Fruit fly (Drosophila melanogaster) whole organism, embryonic: ENCODE measurements around the gene Ctl1.

Experiments used
- C15 ChIP-seq: fragments of 200-800 bp; sonication (Bioruptor generic); IDR thresholded peaks from 3 replicates; pipeline ENCODE4 v1.3.6; 2022; ENCODE audit warnings: missing biosample characterization, missing genetic modification characterization
- CG1024 ChIP-seq: fragments of 200-800 bp; sonication (Bioruptor generic); IDR thresholded peaks from 2 replicates; pipeline ENCODE4 v1.3.6; 2022; ENCODE audit warnings: missing biosample characterization, missing genetic modification characterization
- CG11560 ChIP-seq: fragments of 200-800 bp; sonication (Bioruptor generic); IDR thresholded peaks from 3 replicates; pipeline ENCODE4 v1.3.6; 2022; ENCODE audit warnings: missing biosample characterization, missing genetic modification characterization
- CG12744 ChIP-seq: fragments of 200-800 bp; sonication (Bioruptor generic); optimal IDR thresholded peaks from 2 replicates; lab custom pipeline; 2016; ENCODE audit warnings: missing biosample characterization, missing genetic modification characterization
- CG14965 ChIP-seq: fragments of 200-800 bp; sonication (Bioruptor generic); optimal IDR thresholded peaks from 2 replicates; lab custom pipeline; 2016; ENCODE audit warnings: missing biosample characterization, missing genetic modification characterization, borderline replicate concordance
- CG16813 ChIP-seq: fragments of 200-800 bp; sonication (Bioruptor generic); IDR thresholded peaks from 3 replicates; pipeline ENCODE4 v1.3.6; 2022; ENCODE audit warnings: missing biosample characterization, missing genetic modification characterization; ENCODE audit not compliant: partially characterized antibody
- CG16815 ChIP-seq: fragments of 200-800 bp; sonication (Bioruptor generic); optimal IDR thresholded peaks from 3 replicates; lab custom pipeline; 2017; ENCODE audit warnings: missing biosample characterization, mild to moderate bottlenecking, missing genetic modification characterization
- CG2712 ChIP-seq: fragments of 200-800 bp; optimal IDR thresholded peaks from 3 replicates; lab custom pipeline; 2019; ENCODE audit warnings: missing biosample characterization, mild to moderate bottlenecking, missing genetic modification characterization, moderate library complexity
- CG30020 ChIP-seq: fragments of 200-800 bp; optimal IDR thresholded peaks from 2 replicates; lab custom pipeline; 2019; ENCODE audit warnings: missing biosample characterization, mild to moderate bottlenecking, missing genetic modification characterization, moderate library complexity
- CG30431 ChIP-seq: fragments of 200-800 bp; sonication (Bioruptor generic); optimal IDR thresholded peaks from 2 replicates; lab custom pipeline; 2017; ENCODE audit warnings: missing biosample characterization, missing genetic modification characterization
- CG3407 ChIP-seq: fragments of 200-800 bp; sonication (Bioruptor generic); optimal IDR thresholded peaks from 2 replicates; lab custom pipeline; 2018; ENCODE audit warnings: missing biosample characterization, mild to moderate bottlenecking, missing genetic modification characterization
- CG4617 ChIP-seq: fragments of 200-800 bp; sonication (Bioruptor generic); optimal IDR thresholded peaks from 3 replicates; lab custom pipeline; 2016; ENCODE audit warnings: missing biosample characterization, missing genetic modification characterization, borderline replicate concordance
- CG4820 ChIP-seq: fragments of 200-800 bp; sonication (Bioruptor generic); optimal IDR thresholded peaks from 3 replicates; lab custom pipeline; 2016; ENCODE audit warnings: missing biosample characterization, missing genetic modification characterization
- CG6254 ChIP-seq: fragments of 200-800 bp; sonication (Bioruptor generic); optimal IDR thresholded peaks from 3 replicates; lab custom pipeline; 2017; ENCODE audit warnings: mild to moderate bottlenecking, missing biosample characterization, missing genetic modification reagents, missing genetic modification characterization
- CG6683 ChIP-seq: fragments of 200-800 bp; sonication (Bioruptor generic); optimal IDR thresholded peaks from 2 replicates; lab custom pipeline; 2017; ENCODE audit warnings: missing biosample characterization, mild to moderate bottlenecking, missing genetic modification characterization, missing genetic modification reagents
- CG8089 ChIP-seq: fragments of 200-800 bp; sonication (Bioruptor generic); optimal IDR thresholded peaks from 3 replicates; lab custom pipeline; 2016; ENCODE audit warnings: missing biosample characterization, missing genetic modification characterization
- CG8359 ChIP-seq: fragments of 200-800 bp; sonication (Bioruptor generic); optimal IDR thresholded peaks from 2 replicates; lab custom pipeline; 2017; ENCODE audit warnings: missing biosample characterization, mild to moderate bottlenecking, missing genetic modification characterization, borderline replicate concordance
- CG9215 ChIP-seq: fragments of 200-800 bp; sonication (Bioruptor generic); IDR thresholded peaks from 2 replicates; pipeline ENCODE4 v1.3.6; 2022; ENCODE audit warnings: missing biosample characterization, missing genetic modification characterization
- Camta ChIP-seq: fragments of 200-800 bp; sonication (Bioruptor generic); optimal IDR thresholded peaks from 2 replicates; lab custom pipeline; 2016; ENCODE audit warnings: missing biosample characterization, missing genetic modification characterization
- CrebB ChIP-seq: fragments of 200-800 bp; sonication (Bioruptor generic); optimal IDR thresholded peaks from 3 replicates; lab custom pipeline; 2018; ENCODE audit warnings: missing biosample characterization, mild to moderate bottlenecking, missing genetic modification characterization
- Dip3 ChIP-seq: fragments of 200-800 bp; sonication (Bioruptor generic); optimal IDR thresholded peaks from 3 replicates; lab custom pipeline; 2016; ENCODE audit warnings: missing biosample characterization, missing genetic modification characterization
- Dref ChIP-seq: fragments of 200-800 bp; sonication (Bioruptor generic); IDR thresholded peaks from 2 replicates; pipeline ENCODE4 v1.3.6; 2022; ENCODE audit warnings: missing biosample characterization, missing genetic modification characterization
- Gsc ChIP-seq: fragments of 200-800 bp; sonication (Bioruptor generic); IDR thresholded peaks from 2 replicates; pipeline ENCODE4 v1.3.6; 2022; ENCODE audit warnings: missing biosample characterization, missing genetic modification characterization
- Hey ChIP-seq: fragments of 200-800 bp; sonication (Bioruptor generic); optimal IDR thresholded peaks from 3 replicates; lab custom pipeline; 2018; ENCODE audit warnings: missing biosample characterization, mild to moderate bottlenecking, missing genetic modification characterization
- HmgZ ChIP-seq: fragments of 200-800 bp; sonication (Bioruptor generic); optimal IDR thresholded peaks from 2 replicates; lab custom pipeline; 2018; ENCODE audit warnings: missing biosample characterization, mild to moderate bottlenecking, missing genetic modification characterization
- Hmx ChIP-seq: fragments of 200-800 bp; sonication (Bioruptor generic); optimal IDR thresholded peaks from 2 replicates; lab custom pipeline; 2016; ENCODE audit warnings: missing biosample characterization, missing genetic modification characterization
- Hr78 ChIP-seq, 2 experiments: fragments of 200-800 bp in 1 of 2; fragments of >200 bp in 1 of 2; sonication (Bioruptor generic) in 1 of 2; optimal IDR thresholded peaks; 2 replicates each; lab custom pipeline; 2017 to 2019; ENCODE audit warnings: missing biosample characterization in 2 of 2, missing genetic modification characterization in 2 of 2, mild to moderate bottlenecking in 1 of 2, moderate library complexity in 1 of 2
- Sox102F ChIP-seq: fragments of 200-800 bp; sonication (Bioruptor generic); optimal IDR thresholded peaks from 2 replicates; lab custom pipeline; 2018; ENCODE audit warnings: missing biosample characterization, mild to moderate bottlenecking, missing genetic modification characterization, moderate library complexity
- Sry-β ChIP-seq: fragments of 200-800 bp; sonication (Bioruptor generic); optimal IDR thresholded peaks from 2 replicates; lab custom pipeline; 2018; ENCODE audit warnings: missing biosample characterization, mild to moderate bottlenecking, missing genetic modification characterization, moderate library complexity
- Stat92E ChIP-seq, 3 experiments: fragments of >200 bp in 2 of 3; fragments of 200-800 bp in 1 of 3; sonication (Bioruptor generic) in 1 of 3; optimal IDR thresholded peaks; 2 replicates each; lab custom pipeline; 2017 to 2019; ENCODE audit warnings: missing biosample characterization in 3 of 3, missing genetic modification characterization in 3 of 3, mild to moderate bottlenecking in 1 of 3, moderate library complexity in 1 of 3
- TFAM ChIP-seq: fragments of 200-800 bp; sonication (Bioruptor generic); optimal IDR thresholded peaks from 2 replicates; lab custom pipeline; 2017; ENCODE audit warnings: missing biosample characterization, missing genetic modification characterization, inconsistent platforms
- ab ChIP-seq: fragments of 200-800 bp; sonication (Bioruptor generic); optimal IDR thresholded peaks from 2 replicates; lab custom pipeline; 2016; ENCODE audit warnings: missing biosample characterization, missing genetic modification characterization
- ac ChIP-seq: fragments of 200-800 bp; sonication (Bioruptor generic); optimal IDR thresholded peaks from 3 replicates; lab custom pipeline; 2017; ENCODE audit warnings: missing biosample characterization, mild to moderate bottlenecking, missing genetic modification characterization
- ase ChIP-seq: fragments of 200-800 bp; sonication (Bioruptor generic); IDR thresholded peaks from 3 replicates; pipeline ENCODE4 v1.3.6; 2022; ENCODE audit warnings: missing biosample characterization, missing genetic modification characterization
- bowl ChIP-seq: fragments of 200-800 bp; sonication (Bioruptor generic); IDR thresholded peaks from 2 replicates; pipeline ENCODE4 v1.3.6; 2022; ENCODE audit warnings: missing biosample characterization, missing genetic modification characterization
- caup ChIP-seq: fragments of 200-800 bp; sonication (Bioruptor generic); optimal IDR thresholded peaks from 3 replicates; lab custom pipeline; 2017; ENCODE audit warnings: missing biosample characterization, mild to moderate bottlenecking, missing genetic modification characterization, moderate library complexity; ENCODE audit not compliant: severe bottlenecking
- chn ChIP-seq: fragments of 200-800 bp; sonication (Bioruptor generic); optimal IDR thresholded peaks from 2 replicates; lab custom pipeline; 2016; ENCODE audit warnings: missing biosample characterization, missing genetic modification characterization
- fd102C ChIP-seq: fragments of 200-800 bp; sonication (Bioruptor generic); optimal IDR thresholded peaks from 2 replicates; lab custom pipeline; 2018; ENCODE audit warnings: missing biosample characterization, mild to moderate bottlenecking, missing genetic modification characterization, moderate library complexity
- gt ChIP-seq: fragments of 200-800 bp; sonication (Bioruptor generic); IDR thresholded peaks from 2 replicates; pipeline ENCODE4 v1.3.6; 2022; ENCODE audit warnings: missing biosample characterization, missing genetic modification characterization
- h ChIP-seq: fragments of >200 bp; optimal IDR thresholded peaks from 2 replicates; lab custom pipeline; 2017
- hb ChIP-seq: fragments of 200-800 bp; sonication (Bioruptor generic); IDR thresholded peaks from 3 replicates; pipeline ENCODE4 v1.3.6; 2022; ENCODE audit warnings: missing biosample characterization, missing genetic modification characterization; ENCODE audit not compliant: partially characterized antibody
- jigr1 ChIP-seq: fragments of 200-800 bp; sonication (Bioruptor generic); IDR thresholded peaks from 3 replicates; pipeline ENCODE4 v1.3.6; 2022; ENCODE audit warnings: missing biosample characterization, missing genetic modification characterization
- ken ChIP-seq: fragments of 200-800 bp; sonication (Bioruptor generic); IDR thresholded peaks from 3 replicates; pipeline ENCODE4 v1.3.6; 2022; ENCODE audit warnings: missing biosample characterization, missing genetic modification characterization
- odd ChIP-seq: fragments of 200-800 bp; sonication (Bioruptor generic); optimal IDR thresholded peaks from 2 replicates; lab custom pipeline; 2017; ENCODE audit warnings: missing biosample characterization, mild to moderate bottlenecking, missing genetic modification characterization
- phol ChIP-seq: fragments of 200-800 bp; sonication (Bioruptor generic); optimal IDR thresholded peaks from 3 replicates; lab custom pipeline; 2018; ENCODE audit warnings: missing biosample characterization, mild to moderate bottlenecking, missing genetic modification characterization, moderate library complexity
- pzg ChIP-seq: fragments of 200-800 bp; sonication (Bioruptor generic); optimal IDR thresholded peaks from 3 replicates; lab custom pipeline; 2018; ENCODE audit warnings: missing biosample characterization, mild to moderate bottlenecking, missing genetic modification characterization, moderate library complexity
- repo ChIP-seq: fragments of 200-800 bp; sonication (Bioruptor generic); optimal IDR thresholded peaks from 2 replicates; lab custom pipeline; 2016; ENCODE audit warnings: missing biosample characterization, missing genetic modification characterization
- sens-2 ChIP-seq: fragments of 200-800 bp; sonication (Bioruptor generic); IDR thresholded peaks from 2 replicates; pipeline ENCODE4 v1.3.6; 2022; ENCODE audit warnings: missing biosample characterization, missing genetic modification characterization
- twi ChIP-seq: fragments of 200-800 bp; optimal IDR thresholded peaks from 2 replicates; lab custom pipeline; 2019; ENCODE audit warnings: missing biosample characterization, mild to moderate bottlenecking, missing genetic modification characterization, moderate library complexity
- vfl ChIP-seq: fragments of 200-800 bp; sonication (Bioruptor generic); optimal IDR thresholded peaks from 2 replicates; lab custom pipeline; 2016; ENCODE audit warnings: missing biosample characterization, missing genetic modification characterization

The Ctl1 gene

dm6 chr3L:4259102-4259558, 18.6 kb upstream of the Ctl1 start, which contains the start of the genes CG15011 and CG1309 (continued):
- TF ChIP-seq CG1024 (GFP tag; lab: Robert Waterston, UW) = no peak
- peak; percentile 60 for TF ChIP-seq CG16815
- TF ChIP-seq HmgZ (tag; lab: Kevin White, UChicago) = peak; percentile 94
- peak; percentile 40 for TF ChIP-seq CG30431 (GFP tag; lab: Kevin White, UChicago)
- peak; percentile 87 for TF ChIP-seq phol (tag; lab: Kevin White, UChicago)
- no peak for TF ChIP-seq bowl (GFP tag; lab: Robert Waterston, UW)
- TF ChIP-seq chn (GFP tag; lab: Kevin White, UChicago) = peak; percentile 91
- TF ChIP-seq caup (GFP tag; lab: Kevin White, UChicago) = peak; percentile 68
- peak; percentile 81 for TF ChIP-seq Sox102F (GFP tag; lab: Kevin White, UChicago)
- TF ChIP-seq ase = peak; percentile 72; the same call in 2 of the 3 replicates
- peak; percentile 75 for TF ChIP-seq vfl (GFP tag; lab: Kevin White, UChicago)
- TF ChIP-seq hb (GFP tag; lab: Robert Waterston, UW) = no peak
- TF ChIP-seq Stat92E (GFP tag; optimal IDR thresholded peaks at IDR 0.05; lab: Kevin White, UChicago) = peak in 1 of 3 experiments; percentile 35
- peak; percentile 67 for TF ChIP-seq Sry-β (GFP tag; lab: Kevin White, UChicago)
- peak; percentile 90 for TF ChIP-seq CG2712 (tag; lab: Kevin White, UChicago)
- peak; percentile 91 for TF ChIP-seq CG4617 (GFP tag; lab: Kevin White, UChicago)
- peak; percentile 17 for TF ChIP-seq TFAM
- TF ChIP-seq CG8359 (GFP tag; lab: Kevin White, UChicago) = no peak
- peak; percentile 49 for TF ChIP-seq CG6683 (GFP tag; lab: Kevin White, UChicago)
- TF ChIP-seq jigr1 (GFP tag; lab: Robert Waterston, UW) = 0 out of 3 replicates have a peak, but pooled peaks have one; percentile 8
- TF ChIP-seq CG9215 (GFP tag; lab: Robert Waterston, UW) = peak; percentile 73
- TF ChIP-seq CG3407 (GFP tag; lab: Kevin White, UChicago) = peak; percentile 61
- TF ChIP-seq CrebB = peak; percentile 65
- TF ChIP-seq repo (GFP tag; lab: Kevin White, UChicago) = peak; percentile 74
- peak; percentile 74; the same call in 2 of the 3 replicates for TF ChIP-seq ken (GFP tag; lab: Robert Waterston, UW)
- peak; percentile 81 for TF ChIP-seq CG4820 (GFP tag; lab: Kevin White, UChicago)
- TF ChIP-seq twi = peak; percentile 83
- TF ChIP-seq CG11560 = peak; percentile 41; the same call in 1 of the 3 replicates
- peak; percentile 65 for TF ChIP-seq pzg (GFP tag; lab: Kevin White, UChicago)
- TF ChIP-seq Hey (tag; lab: Kevin White, UChicago) = no peak
- peak; percentile 12 for TF ChIP-seq ac
- no peak for TF ChIP-seq CG14965 (GFP tag; lab: Kevin White, UChicago)
- TF ChIP-seq CG12744 = peak; percentile 82
- no peak for TF ChIP-seq Gsc (GFP tag; lab: Robert Waterston, UW)
- peak in 1 of 2 experiments; percentile 46 for TF ChIP-seq Hr78 (GFP tag; optimal IDR thresholded peaks at IDR 0.05; lab: Kevin White, UChicago)
- TF ChIP-seq CG6254 (GFP tag; lab: Kevin White, UChicago) = peak; percentile 40
- TF ChIP-seq fd102C (GFP tag; lab: Kevin White, UChicago) = peak; percentile 68
- TF ChIP-seq Hmx (GFP tag; lab: Kevin White, UChicago) = peak; percentile 72
- TF ChIP-seq CG8089 (GFP tag; lab: Kevin White, UChicago) = peak; percentile 71
- TF ChIP-seq Dref (GFP tag; lab: Robert Waterston, UW) = no peak
- no peak for TF ChIP-seq sens-2
- peak; percentile 53 for TF ChIP-seq odd (GFP tag; lab: Kevin White, UChicago)
- TF ChIP-seq h (lab: Kevin White, UChicago) = no peak
- peak; percentile 42 for TF ChIP-seq ab (GFP tag; lab: Kevin White, UChicago)
- TF ChIP-seq Camta = peak; percentile 84
- TF ChIP-seq C15 (GFP tag; lab: Robert Waterston, UW) = peak; percentile 60; the same call in 1 of the 3 replicates
- TF ChIP-seq CG30020 (tag; lab: Kevin White, UChicago) = peak; percentile 79
- TF ChIP-seq CG16813 (GFP tag; lab: Robert Waterston, UW) = no peak
- peak; percentile 80 for TF ChIP-seq Dip3 (GFP tag; lab: Kevin White, UChicago)
- TF ChIP-seq gt (GFP tag; lab: Robert Waterston, UW) = no peak
